Fruit fly (Drosophila melanogaster) whole organism, embryonic: ENCODE data around the gene CG7379.

ENCODE experiments used
- Atf-2 ChIP-seq: fragments of 200-800 bp; sonication (Bioruptor generic); optimal IDR thresholded peaks from 2 replicates; lab custom pipeline; 2016; ENCODE audit warnings: missing biosample characterization, missing genetic modification characterization
- BtbVII ChIP-seq: fragments of 200-800 bp; sonication (Bioruptor generic); optimal IDR thresholded peaks from 3 replicates; lab custom pipeline; 2017; ENCODE audit warnings: missing biosample characterization, mild to moderate bottlenecking, missing genetic modification characterization
- Bteb2 ChIP-seq: fragments of 200-800 bp; sonication (Bioruptor generic); optimal IDR thresholded peaks from 2 replicates; lab custom pipeline; 2016; ENCODE audit warnings: missing biosample characterization, missing genetic modification characterization
- CG11247 ChIP-seq: fragments of 200-800 bp; sonication (Bioruptor generic); IDR thresholded peaks from 2 replicates; pipeline ENCODE4 v1.3.6; 2022; ENCODE audit warnings: missing biosample characterization, missing genetic modification characterization
- CG11504 ChIP-seq: fragments of 200-800 bp; sonication (Bioruptor generic); optimal IDR thresholded peaks from 3 replicates; lab custom pipeline; 2019; ENCODE audit warnings: missing biosample characterization, mild to moderate bottlenecking, missing genetic modification characterization, moderate library complexity
- CG11696 ChIP-seq: fragments of 200-800 bp; sonication (Bioruptor generic); IDR thresholded peaks from 2 replicates; pipeline ENCODE4 v1.3.6; 2022; ENCODE audit warnings: missing biosample characterization, missing genetic modification characterization
- CG13624 ChIP-seq: fragments of 200-800 bp; sonication (Bioruptor generic); optimal IDR thresholded peaks from 2 replicates; lab custom pipeline; 2016; ENCODE audit warnings: missing biosample characterization, missing genetic modification characterization
- CG17385 ChIP-seq: fragments of 200-800 bp; sonication (Bioruptor generic); optimal IDR thresholded peaks from 3 replicates; lab custom pipeline; 2018; ENCODE audit warnings: missing biosample characterization, mild to moderate bottlenecking, missing genetic modification characterization
- CG17829 ChIP-seq: fragments of 200-800 bp; optimal IDR thresholded peaks from 2 replicates; lab custom pipeline; 2019; ENCODE audit warnings: missing biosample characterization, mild to moderate bottlenecking, missing genetic modification characterization, moderate library complexity
- CG18262 ChIP-seq: fragments of 200-800 bp; optimal IDR thresholded peaks from 3 replicates; lab custom pipeline; 2019; ENCODE audit warnings: missing biosample characterization, mild to moderate bottlenecking, missing genetic modification characterization, moderate library complexity
- CG2120 ChIP-seq: fragments of 200-800 bp; sonication (Bioruptor generic); optimal IDR thresholded peaks from 3 replicates; lab custom pipeline; 2016; ENCODE audit warnings: missing biosample characterization, missing genetic modification characterization
- CG2678 ChIP-seq: fragments of 200-800 bp; sonication (Bioruptor generic); optimal IDR thresholded peaks from 3 replicates; lab custom pipeline; 2019; ENCODE audit warnings: missing biosample characterization, mild to moderate bottlenecking, missing genetic modification characterization, moderate library complexity
- CG2712 ChIP-seq: fragments of 200-800 bp; optimal IDR thresholded peaks from 3 replicates; lab custom pipeline; 2019; ENCODE audit warnings: missing biosample characterization, mild to moderate bottlenecking, missing genetic modification characterization, moderate library complexity
- CG3065 ChIP-seq: fragments of 200-800 bp; sonication (Bioruptor generic); optimal IDR thresholded peaks from 2 replicates; lab custom pipeline; 2016; ENCODE audit warnings: missing biosample characterization, missing genetic modification characterization
- CG31441 ChIP-seq: fragments of 200-800 bp; sonication (Bioruptor generic); IDR thresholded peaks from 2 replicates; pipeline ENCODE4 v1.3.6; 2022; ENCODE audit warnings: missing biosample characterization, missing genetic modification characterization
- CG33557 ChIP-seq: fragments of 200-800 bp; sonication (Bioruptor generic); optimal IDR thresholded peaks from 2 replicates; lab custom pipeline; 2019; ENCODE audit warnings: missing biosample characterization, mild to moderate bottlenecking, missing genetic modification characterization, moderate library complexity
- CG34224 ChIP-seq: fragments of 200-800 bp; sonication (Bioruptor generic); IDR thresholded peaks from 3 replicates; pipeline ENCODE4 v1.3.6; 2022; ENCODE audit warnings: missing biosample characterization, missing genetic modification characterization; ENCODE audit not compliant: partially characterized antibody
- CG7357 ChIP-seq: fragments of 200-800 bp; sonication (Bioruptor generic); IDR thresholded peaks from 3 replicates; pipeline ENCODE4 v1.3.6; 2022; ENCODE audit warnings: missing biosample characterization, missing genetic modification characterization
- CG7987 ChIP-seq: fragments of 200-800 bp; sonication (Bioruptor generic); optimal IDR thresholded peaks from 2 replicates; lab custom pipeline; 2018; ENCODE audit warnings: missing biosample characterization, mild to moderate bottlenecking, missing genetic modification characterization, moderate library complexity
- CG8290 ChIP-seq, 3 experiments: fragments of 200-800 bp; sonication (Bioruptor generic); optimal IDR thresholded peaks; 2 replicates each; lab custom pipeline; 2016 to 2019; ENCODE audit warnings: missing biosample characterization in 3 of 3, missing genetic modification characterization in 3 of 3, mild to moderate bottlenecking in 2 of 3, moderate library complexity in 1 of 3
- CG9932 ChIP-seq: fragments of 200-800 bp; sonication (Bioruptor generic); IDR thresholded peaks from 2 replicates; pipeline ENCODE4 v1.3.6; 2022; ENCODE audit warnings: missing biosample characterization, missing genetic modification characterization
- Deaf1 ChIP-seq: fragments of 200-800 bp; optimal IDR thresholded peaks from 3 replicates; lab custom pipeline; 2019; ENCODE audit warnings: missing biosample characterization, mild to moderate bottlenecking, missing genetic modification characterization, moderate library complexity
- Dek ChIP-seq: fragments of 200-800 bp; sonication (Bioruptor generic); optimal IDR thresholded peaks from 3 replicates; lab custom pipeline; 2019; ENCODE audit warnings: missing biosample characterization, mild to moderate bottlenecking, missing genetic modification characterization, moderate library complexity
- Ets65A ChIP-seq: fragments of 200-800 bp; sonication (Bioruptor generic); peaks from one replicate; lab custom pipeline; 2016; ENCODE audit warnings: missing biosample characterization, missing genetic modification characterization
- Fer1 ChIP-seq: fragments of 200-800 bp; sonication (Bioruptor generic); optimal IDR thresholded peaks from 2 replicates; lab custom pipeline; 2017; ENCODE audit warnings: missing biosample characterization, mild to moderate bottlenecking, missing genetic modification characterization
- Hand ChIP-seq: fragments of 200-800 bp; sonication (Bioruptor generic); optimal IDR thresholded peaks from 2 replicates; lab custom pipeline; 2017; ENCODE audit warnings: mild to moderate bottlenecking, missing biosample characterization, missing genetic modification reagents, missing genetic modification characterization
- Hr51 ChIP-seq, 2 experiments: fragments of 200-800 bp; sonication (Bioruptor generic); optimal IDR thresholded peaks; 2 replicates in 1 of 2; 3 replicates in 1 of 2; lab custom pipeline; 2016 to 2018; ENCODE audit warnings: missing biosample characterization in 2 of 2, missing genetic modification characterization in 2 of 2, mild to moderate bottlenecking in 1 of 2, moderate library complexity in 1 of 2
- Hsf ChIP-seq: fragments of 200-800 bp; sonication (Bioruptor generic); optimal IDR thresholded peaks from 3 replicates; lab custom pipeline; 2016; ENCODE audit warnings: missing biosample characterization, missing genetic modification characterization
- Meics ChIP-seq: fragments of 200-800 bp; sonication (Bioruptor generic); optimal IDR thresholded peaks from 2 replicates; lab custom pipeline; 2017; ENCODE audit warnings: missing biosample characterization, mild to moderate bottlenecking, missing genetic modification characterization
- Optix ChIP-seq: fragments of 200-800 bp; sonication (Bioruptor generic); IDR thresholded peaks from 3 replicates; pipeline ENCODE4 v1.3.6; 2022; ENCODE audit warnings: missing biosample characterization, missing genetic modification characterization
- Rx ChIP-seq: fragments of 200-800 bp; sonication (Bioruptor generic); IDR thresholded peaks from 2 replicates; pipeline ENCODE4 v1.3.6; 2022; ENCODE audit warnings: missing biosample characterization, missing genetic modification characterization
- Sox102F ChIP-seq: fragments of 200-800 bp; sonication (Bioruptor generic); optimal IDR thresholded peaks from 2 replicates; lab custom pipeline; 2018; ENCODE audit warnings: missing biosample characterization, mild to moderate bottlenecking, missing genetic modification characterization, moderate library complexity
- Taf1 ChIP-seq: fragments of 200-800 bp; sonication (Bioruptor generic); IDR thresholded peaks from 2 replicates; pipeline ENCODE4 v1.3.6; 2022; ENCODE audit warnings: missing biosample characterization, missing genetic modification characterization
- Xbp1 ChIP-seq: fragments of 200-800 bp; sonication (Bioruptor generic); optimal IDR thresholded peaks from 3 replicates; lab custom pipeline; 2016; ENCODE audit warnings: missing biosample characterization, mild to moderate bottlenecking, missing genetic modification characterization
- bcd ChIP-seq: fragments of 200-800 bp; sonication (Bioruptor generic); optimal IDR thresholded peaks from 2 replicates; lab custom pipeline; 2017; ENCODE audit warnings: missing biosample characterization, mild to moderate bottlenecking, missing genetic modification characterization
- btn ChIP-seq: fragments of 200-800 bp; sonication (Bioruptor generic); optimal IDR thresholded peaks from 2 replicates; lab custom pipeline; 2016; ENCODE audit warnings: missing biosample characterization, missing genetic modification characterization
- dmrt99B ChIP-seq: fragments of 200-800 bp; sonication (Bioruptor generic); optimal IDR thresholded peaks from 2 replicates; lab custom pipeline; 2018; ENCODE audit warnings: missing biosample characterization, mild to moderate bottlenecking, missing genetic modification characterization, moderate library complexity
- dpn ChIP-seq, 2 experiments: fragments of 200-800 bp; sonication (Bioruptor generic); optimal IDR thresholded peaks; 3 replicates each; lab custom pipeline; 2016; ENCODE audit warnings: missing biosample characterization in 2 of 2, missing genetic modification characterization in 2 of 2
- grau ChIP-seq: fragments of 200-800 bp; optimal IDR thresholded peaks from 3 replicates; lab custom pipeline; 2019; ENCODE audit warnings: missing biosample characterization, mild to moderate bottlenecking, missing genetic modification characterization, moderate library complexity
- kah ChIP-seq: fragments of 200-800 bp; sonication (Bioruptor generic); optimal IDR thresholded peaks from 2 replicates; lab custom pipeline; 2018; ENCODE audit warnings: missing biosample characterization, mild to moderate bottlenecking, missing genetic modification characterization
- lilli ChIP-seq: fragments of 200-800 bp; sonication (Bioruptor generic); optimal IDR thresholded peaks from 3 replicates; lab custom pipeline; 2016; ENCODE audit warnings: missing biosample characterization, missing genetic modification characterization
- maf-S ChIP-seq: fragments of 200-800 bp; sonication (Bioruptor generic); optimal IDR thresholded peaks from 2 replicates; lab custom pipeline; 2016; ENCODE audit warnings: missing biosample characterization, missing genetic modification characterization
- mam ChIP-seq: fragments of 200-800 bp; sonication (Bioruptor generic); optimal IDR thresholded peaks from 3 replicates; lab custom pipeline; 2016; ENCODE audit warnings: missing biosample characterization, missing genetic modification characterization
- nau ChIP-seq: fragments of 200-800 bp; sonication (Bioruptor generic); optimal IDR thresholded peaks from 3 replicates; lab custom pipeline; 2017; ENCODE audit warnings: missing biosample characterization, mild to moderate bottlenecking, missing genetic modification characterization, missing genetic modification reagents
- pho ChIP-seq: fragments of 200-800 bp; sonication (Bioruptor generic); optimal IDR thresholded peaks from 2 replicates; lab custom pipeline; 2016; ENCODE audit warnings: missing biosample characterization, missing genetic modification characterization
- ro ChIP-seq: fragments of 200-800 bp; sonication (Bioruptor generic); IDR thresholded peaks from 2 replicates; pipeline ENCODE4 v1.3.6; 2022; ENCODE audit warnings: missing biosample characterization, missing genetic modification characterization
- row ChIP-seq: fragments of 200-800 bp; sonication (Bioruptor generic); IDR thresholded peaks from 3 replicates; pipeline ENCODE4 v1.3.6; 2022; ENCODE audit warnings: missing biosample characterization, missing genetic modification characterization
- sim ChIP-seq: fragments of 200-800 bp; sonication (Bioruptor generic); IDR thresholded peaks from 2 replicates; pipeline ENCODE4 v1.3.6; 2022; ENCODE audit warnings: missing biosample characterization, missing genetic modification characterization
- unc-4 ChIP-seq: fragments of 200-800 bp; sonication (Bioruptor generic); IDR thresholded peaks from 2 replicates; pipeline ENCODE4 v1.3.6; 2022; ENCODE audit warnings: missing biosample characterization, missing genetic modification characterization; ENCODE audit not compliant: partially characterized antibody
- vvl ChIP-seq: fragments of 200-800 bp; sonication (Bioruptor generic); IDR thresholded peaks from 2 replicates; pipeline ENCODE4 v1.3.6; 2022; ENCODE audit warnings: missing biosample characterization, missing genetic modification characterization
- wor ChIP-seq: fragments of 200-800 bp; sonication (Bioruptor generic); IDR thresholded peaks from 2 replicates; pipeline ENCODE4 v1.3.6; 2022; ENCODE audit warnings: missing biosample characterization, missing genetic modification characterization

CG7379 gene

dm6 chr3R:17818803-17819202 lies 20.7 kb upstream of the CG7379 start (continued):
- TF ChIP-seq bcd (GFP tag; lab: Kevin White, UChicago) (peak; percentile 6), unc-4 (GFP tag; lab: Robert Waterston, UW) (no peak), sim (GFP tag; lab: Robert Waterston, UW) (no peak), nau (GFP tag; lab: Kevin White, UChicago) (no peak), Sox102F (peak; percentile 40), Meics (GFP tag; lab: Kevin White, UChicago) (peak; percentile 53), Hr51 (GFP tag; optimal IDR thresholded peaks at IDR 0.05; lab: Kevin White, UChicago) (peak in 1 of 2 experiments; percentile 45), CG18262 (tag; lab: Kevin White, UChicago) (peak; percentile 13), btn (GFP tag; lab: Kevin White, UChicago) (no peak), CG3065 (GFP tag; lab: Kevin White, UChicago) (no peak), Hsf (peak; percentile 39), lilli (peak; percentile 42), Ets65A (peak; percentile 10), Deaf1 (no peak), Optix (no peak), CG2678 (peak; percentile 57), Taf1 (GFP tag; lab: Robert Waterston, UW) (no peak), CG11696 (GFP tag; lab: Robert Waterston, UW) (no peak), row (GFP tag; lab: Robert Waterston, UW) (peak; percentile 48; the same call in 1 of the 3 replicates), Bteb2 (no peak), maf-S (peak; percentile 2), ro (no peak), wor (no peak), CG31441 (GFP tag; lab: Robert Waterston, UW) (0 out of 2 replicates have a peak, but pooled peaks have one; percentile 12), kah (GFP tag; lab: Kevin White, UChicago) (no peak), Atf-2 (GFP tag; lab: Kevin White, UChicago) (no peak), CG33557 (GFP tag; lab: Kevin White, UChicago) (no peak), CG2712 (tag; lab: Kevin White, UChicago) (peak; percentile 19), CG11504 (peak; percentile 13), CG2120 (peak; percentile 66), Rx (no peak; the same call in 1 of the 2 replicates), dmrt99B (tag; lab: Kevin White, UChicago) (peak; percentile 30), pho (GFP tag; lab: Kevin White, UChicago) (peak; percentile 0), CG9932 (GFP tag; lab: Robert Waterston, UW) (no peak; the same call in 1 of the 2 replicates), CG11247 (GFP tag; lab: Robert Waterston, UW) (peak; percentile 16; the same call in 1 of the 2 replicates), CG7987 (GFP tag; lab: Kevin White, UChicago) (no peak), Xbp1 (GFP tag; lab: Kevin White, UChicago) (peak; percentile 30), Hand (GFP tag; lab: Kevin White, UChicago) (peak; percentile 44), CG17385 (peak; percentile 17), CG8290 (GFP tag; optimal IDR thresholded peaks at IDR 0.05; lab: Kevin White, UChicago) (no peak), CG8290 (tag; optimal IDR thresholded peaks at IDR 0.05; lab: Kevin White, UChicago) (peak in 1 of 2 experiments; percentile 50), Dek (tag; lab: Kevin White, UChicago) (peak; percentile 13), Fer1 (GFP tag; lab: Kevin White, UChicago) (peak; percentile 19), vvl (GFP tag; lab: Robert Waterston, UW) (peak; percentile 41), CG17829 (tag; lab: Kevin White, UChicago) (no peak), grau (tag; lab: Kevin White, UChicago) (peak; percentile 47), CG34224 (GFP tag; lab: Robert Waterston, UW) (no peak), BtbVII (GFP tag; lab: Kevin White, UChicago) (no peak), mam (GFP tag; lab: Kevin White, UChicago) (peak; percentile 31), CG13624 (GFP tag; lab: Kevin White, UChicago) (no peak), CG7357 (GFP tag; lab: Robert Waterston, UW) (peak; percentile 45; the same call in 1 of the 3 replicates), dpn (GFP tag; optimal IDR thresholded peaks at IDR 0.05; lab: Kevin White, UChicago) (peak; percentile 8 to 20)
